Fruit fly (Drosophila melanogaster) whole organism, pupa: ENCODE data around the gene Teh1.

ENCODE experiments used
- CG17806 ChIP-seq: fragments of 200-800 bp; sonication (Bioruptor generic); optimal IDR thresholded peaks from 2 replicates; lab custom pipeline; 2018; ENCODE audit warnings: missing biosample characterization, mild to moderate bottlenecking, missing genetic modification characterization, moderate library complexity
- CG4496 ChIP-seq: fragments of 200-800 bp; sonication (Bioruptor generic); IDR thresholded peaks from 3 replicates; pipeline ENCODE4 v1.3.6; 2022; ENCODE audit warnings: missing biosample characterization, missing genetic modification characterization
- CG8301 ChIP-seq: fragments of 200-800 bp; sonication (Bioruptor generic); optimal IDR thresholded peaks from 2 replicates; lab custom pipeline; 2018; ENCODE audit warnings: missing biosample characterization, mild to moderate bottlenecking, missing genetic modification characterization
- CG9948 ChIP-seq: fragments of 200-800 bp; sonication (Bioruptor generic); optimal IDR thresholded peaks from 2 replicates; lab custom pipeline; 2018; ENCODE audit warnings: missing biosample characterization, mild to moderate bottlenecking, missing genetic modification characterization, moderate library complexity
- D1 ChIP-seq: fragments of 200-800 bp; sonication (Bioruptor generic); optimal IDR thresholded peaks from 2 replicates; lab custom pipeline; 2018; ENCODE audit warnings: missing biosample characterization, mild to moderate bottlenecking, missing genetic modification characterization, moderate library complexity
- Pif1A ChIP-seq: fragments of 200-800 bp; sonication (Bioruptor generic); optimal IDR thresholded peaks from 3 replicates; lab custom pipeline; 2016; ENCODE audit warnings: missing biosample characterization, missing genetic modification characterization
- Pif1B ChIP-seq: fragments of 200-800 bp; sonication (Bioruptor generic); optimal IDR thresholded peaks from 3 replicates; lab custom pipeline; 2016; ENCODE audit warnings: missing biosample characterization, missing genetic modification characterization
- gl ChIP-seq: fragments of 200-800 bp; sonication (Bioruptor generic); optimal IDR thresholded peaks from 2 replicates; lab custom pipeline; 2018; ENCODE audit warnings: missing biosample characterization, mild to moderate bottlenecking, missing genetic modification characterization

DNA sequence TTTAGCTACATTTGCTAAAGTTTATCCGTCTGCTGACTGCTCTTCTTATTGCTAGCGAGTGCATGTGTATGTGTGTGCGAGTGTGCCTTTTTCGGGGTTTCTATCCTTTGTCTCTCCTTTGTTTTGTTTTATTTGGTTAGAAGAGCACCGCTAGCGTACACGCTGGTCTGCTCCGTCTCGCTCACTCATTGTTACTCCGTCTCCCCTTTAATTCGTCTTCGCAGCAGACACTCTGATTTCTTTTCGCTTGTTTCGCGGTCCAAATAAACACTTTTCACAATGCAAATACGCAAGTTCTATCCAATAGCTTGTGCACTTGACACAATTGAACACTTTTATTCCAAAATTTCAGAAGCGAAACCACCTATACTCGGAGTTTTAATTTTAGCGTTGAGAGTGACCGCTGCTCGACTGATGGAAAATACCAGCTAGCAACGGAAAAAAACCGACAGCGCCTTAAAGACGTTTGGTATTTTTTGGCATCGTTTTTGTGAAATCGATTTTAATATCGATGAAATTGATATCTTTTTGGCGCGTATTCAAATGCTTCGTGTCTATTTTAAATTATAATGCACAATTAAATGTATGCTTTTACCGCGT is 58.9 kb downstream of the Teh1 start, which contains the start of gene FBXO11:
- TF ChIP-seq CG8301 (tag; lab: Kevin White, UChicago) (no peak), CG9948 (tag; lab: Kevin White, UChicago) (no peak), Pif1B (GFP tag; lab: Kevin White, UChicago) (no peak), CG4496 (GFP tag; lab: Robert Waterston, UW) (peak; percentile 83; the same call in 2 of the 3 replicates), D1 (tag; lab: Kevin White, UChicago) (no peak), Pif1A (GFP tag; lab: Kevin White, UChicago) (no peak), gl (tag; lab: Kevin White, UChicago) (peak; percentile 88), CG17806 (tag; lab: Kevin White, UChicago) (peak; percentile 47)
